Worm (Caenorhabditis elegans) whole organism, L1 larva: Measurements from ENCODE around the gene F16B4.5.

Source experiments
- C04F5.9 ChIP-seq: sonication (generic microtip); optimal IDR thresholded peaks from 2 replicates; lab custom pipeline; 2016; ENCODE audit warnings: missing genetic modification characterization, missing compliant biosample characterization
- C16A3.4 ChIP-seq: fragments of 150-350 bp; optimal IDR thresholded peaks from 2 replicates; lab custom pipeline; 2014; ENCODE audit warnings: missing biosample characterization, missing genetic modification characterization
- C34B4.2 ChIP-seq: sonication (generic microtip); optimal IDR thresholded peaks from 2 replicates; lab custom pipeline; 2017; ENCODE audit warnings: mild to moderate bottlenecking, missing genetic modification characterization, missing compliant biosample characterization
- aha-1 ChIP-seq: fragments of 150-350 bp; optimal IDR thresholded peaks from 2 replicates; lab custom pipeline; 2014; ENCODE audit warnings: missing biosample characterization, missing genetic modification characterization
- ama-1 ChIP-seq: fragments of 150-350 bp; optimal IDR thresholded peaks from 2 replicates; lab custom pipeline; 2014
- blmp-1 ChIP-seq: fragments of 150-350 bp; optimal IDR thresholded peaks from 2 replicates; lab custom pipeline; 2014; ENCODE audit warnings: missing biosample characterization, missing genetic modification characterization
- ceh-63 ChIP-seq: fragments of 200-800 bp; sonication (Bioruptor generic); optimal IDR thresholded peaks from 2 replicates; lab custom pipeline; 2018; ENCODE audit warnings: mild to moderate bottlenecking, missing genetic modification characterization, missing compliant biosample characterization
- efl-1 ChIP-seq, 4 experiments: fragments of 150-350 bp; optimal IDR thresholded peaks in 3 of 4; peaks in 1 of 4; 1 replicate in 1 of 4; 2 replicates in 3 of 4; lab custom pipeline; 2014; ENCODE audit warnings: missing biosample characterization in 2 of 4, missing genetic modification characterization in 2 of 4, missing genetic modification reagents in 2 of 4
- egl-13 ChIP-seq: sonication (generic microtip); optimal IDR thresholded peaks from 2 replicates; lab custom pipeline; 2016; ENCODE audit warnings: missing genotype, missing genetic modification reagents, missing genetic modification characterization, missing compliant biosample characterization
- egl-27 ChIP-seq, 2 experiments: fragments of 150-350 bp in 1 of 2; sonication (generic microtip); optimal IDR thresholded peaks; 3 replicates each; lab custom pipeline; 2017 to 2018; ENCODE audit warnings: missing biosample characterization in 2 of 2, missing genetic modification characterization in 2 of 2, missing genetic modification reagents in 2 of 2
- elt-2 ChIP-seq: sonication (generic microtip); optimal IDR thresholded peaks from 2 replicates; lab custom pipeline; 2016; ENCODE audit warnings: missing genetic modification characterization, mild to moderate bottlenecking, inconsistent platforms, missing compliant biosample characterization, missing genetic modification reagents
- elt-3 ChIP-seq, 6 experiments: fragments of 150-350 bp in 1 of 6; sonication (generic microtip); optimal IDR thresholded peaks; 2 replicates each; lab custom pipeline; 2017 to 2018; ENCODE audit warnings: missing biosample characterization in 6 of 6, missing genetic modification characterization in 6 of 6, inconsistent platforms in 1 of 6
- ets-5 ChIP-seq: fragments of 200-800 bp; sonication (Bioruptor generic); IDR thresholded peaks from 2 replicates; pipeline ENCODE4 v1.3.6; 2022; ENCODE audit warnings: missing genetic modification characterization, missing compliant biosample characterization
- fkh-8 ChIP-seq: sonication (generic microtip); optimal IDR thresholded peaks from 2 replicates; lab custom pipeline; 2016; ENCODE audit warnings: mild to moderate bottlenecking, missing genetic modification characterization, missing compliant biosample characterization
- fos-1 ChIP-seq: fragments of 150-350 bp; optimal IDR thresholded peaks from 2 replicates; lab custom pipeline; 2014; ENCODE audit warnings: missing biosample characterization, missing genetic modification characterization
- hlh-17 ChIP-seq: fragments of 200-800 bp; sonication (Bioruptor generic); optimal IDR thresholded peaks from 2 replicates; lab custom pipeline; 2018; ENCODE audit warnings: missing genetic modification characterization, mild to moderate bottlenecking, missing compliant biosample characterization, moderate library complexity, borderline replicate concordance
- hpl-2 ChIP-seq: fragments of 150-350 bp; optimal IDR thresholded peaks from 2 replicates; lab custom pipeline; 2014; ENCODE audit warnings: missing biosample characterization, missing genetic modification reagents, missing genetic modification characterization
- lin-35 ChIP-seq, 2 experiments: fragments of 150-350 bp; optimal IDR thresholded peaks; 2 replicates each; lab custom pipeline; 2014; ENCODE audit warnings: missing biosample characterization in 2 of 2, missing genetic modification characterization in 2 of 2, missing genetic modification reagents in 2 of 2
- lin-39 ChIP-seq: fragments of 150-350 bp; optimal IDR thresholded peaks from 2 replicates; lab custom pipeline; 2014; ENCODE audit warnings: missing biosample characterization, missing genetic modification reagents, missing genetic modification characterization
- mab-9 ChIP-seq: fragments of 200-800 bp; sonication (Bioruptor generic); IDR thresholded peaks from 2 replicates; pipeline ENCODE4 v1.3.6; 2022; ENCODE audit warnings: missing genetic modification reagents, missing genetic modification characterization, missing compliant biosample characterization
- mdl-1 ChIP-seq, 2 experiments: fragments of 150-350 bp; optimal IDR thresholded peaks; 2 replicates each; lab custom pipeline; 2014 to 2017; ENCODE audit warnings: missing biosample characterization in 2 of 2, missing genetic modification characterization in 2 of 2, inconsistent platforms in 1 of 2
- mep-1 ChIP-seq: fragments of 150-350 bp; optimal IDR thresholded peaks from 2 replicates; lab custom pipeline; 2014; ENCODE audit warnings: missing biosample characterization, missing genetic modification characterization
- nhr-12 ChIP-seq: sonication (generic microtip); optimal IDR thresholded peaks from 2 replicates; lab custom pipeline; 2017; ENCODE audit warnings: missing biosample characterization, missing genetic modification characterization
- nhr-20 ChIP-seq: sonication (generic microtip); optimal IDR thresholded peaks from 2 replicates; lab custom pipeline; 2016; ENCODE audit warnings: mild to moderate bottlenecking, missing genetic modification characterization, missing compliant biosample characterization
- nhr-237 ChIP-seq: fragments of 150-350 bp; optimal IDR thresholded peaks from 2 replicates; lab custom pipeline; 2014; ENCODE audit warnings: missing biosample characterization, missing genetic modification characterization
- nhr-71 ChIP-seq: sonication (generic microtip); optimal IDR thresholded peaks from 2 replicates; lab custom pipeline; 2016; ENCODE audit warnings: mild to moderate bottlenecking, missing genetic modification characterization, moderate library complexity, missing compliant biosample characterization
- nhr-77 ChIP-seq: fragments of 150-350 bp; optimal IDR thresholded peaks from 2 replicates; lab custom pipeline; 2014; ENCODE audit warnings: missing biosample characterization, missing genetic modification characterization
- nhr-84 ChIP-seq: sonication (generic microtip); optimal IDR thresholded peaks from 2 replicates; lab custom pipeline; 2017; ENCODE audit warnings: missing biosample characterization, missing genetic modification characterization
- nhr-85 ChIP-seq: sonication (generic microtip); peaks from one replicate; lab custom pipeline; 2016; ENCODE audit warnings: missing genetic modification characterization, inconsistent platforms, missing compliant biosample characterization
- nhr-90 ChIP-seq: sonication (generic microtip); optimal IDR thresholded peaks from 2 replicates; lab custom pipeline; 2016; ENCODE audit warnings: mild to moderate bottlenecking, missing genetic modification characterization, missing compliant biosample characterization; ENCODE audit not compliant: poor library complexity
- snu-23 ChIP-seq: sonication (generic microtip); optimal IDR thresholded peaks from 2 replicates; lab custom pipeline; 2016; ENCODE audit warnings: missing genetic modification characterization, missing compliant biosample characterization
- tbx-2 ChIP-seq: sonication (generic microtip); optimal IDR thresholded peaks from 2 replicates; lab custom pipeline; 2016; ENCODE audit warnings: missing genetic modification characterization, missing compliant biosample characterization
- unc-62 ChIP-seq: fragments of 150-350 bp; optimal IDR thresholded peaks from 2 replicates; lab custom pipeline; 2014; ENCODE audit warnings: missing biosample characterization, missing genetic modification reagents, missing genetic modification characterization
- xbp-1 ChIP-seq: sonication (generic microtip); optimal IDR thresholded peaks from 2 replicates; lab custom pipeline; 2016; ENCODE audit warnings: missing genetic modification characterization, missing compliant biosample characterization

F16B4.5 gene

ce11 chrV:1607790-1608189 is 19.6 kb downstream of the F16B4.5 start, which contains the start of gene nhr-178:
nhr-178 (minus strand) TSS chrV:1607953.
- TF ChIP-seq nhr-77 (tag; lab: Kevin White, UChicago) (peak; percentile 74), elt-2 (peak; percentile 76), unc-62 (no peak), elt-3 (tag; optimal IDR thresholded peaks at IDR 0.05; lab: Kevin White, UChicago) (peak in 3 of 6 experiments; percentile 10 to 65 (median 46)), snu-23 (GFP tag; lab: Kevin White, UChicago) (peak; percentile 33), egl-27 (tag; optimal IDR thresholded peaks at IDR 0.05; lab: Kevin White, UChicago) (no peak), mab-9 (GFP tag; lab: Robert Waterston, UW) (no peak), egl-13 (tag; lab: Kevin White, UChicago) (no peak), nhr-71 (tag; lab: Kevin White, UChicago) (peak; percentile 62), mdl-1 (tag; optimal IDR thresholded peaks at IDR 0.05; lab: Kevin White, UChicago) (peak in 1 of 2 experiments; percentile 61), nhr-90 (tag; lab: Kevin White, UChicago) (peak; percentile 52), fos-1 (tag; lab: Kevin White, UChicago) (no peak), nhr-20 (tag; lab: Kevin White, UChicago) (peak; percentile 68), blmp-1 (tag; lab: Kevin White, UChicago) (peak; percentile 18), lin-35 (GFP tag; optimal IDR thresholded peaks at IDR 0.05; lab: Kevin White, UChicago) (peak in 1 of 2 experiments; percentile 46), efl-1 (optimal IDR thresholded peaks at IDR 0.05; lab: Kevin White, UChicago) (no peak), efl-1 (GFP tag; optimal IDR thresholded peaks at IDR 0.05 in 1 of 2; lab: Kevin White, UChicago) (peak in 1 of 2 experiments; percentile 82), C34B4.2 (tag; lab: Kevin White, UChicago) (no peak), nhr-85 (tag; lab: Kevin White, UChicago) (peak; percentile 68), lin-39 (tag; lab: Kevin White, UChicago) (no peak)

- TF ChIP-seq xbp-1, result no peak
- TF ChIP-seq fkh-8 (tag; lab: Kevin White, UChicago), result no peak
- TF ChIP-seq nhr-85 (tag; lab: Kevin White, UChicago), result peak; percentile 66
- TF ChIP-seq snu-23 (GFP tag; lab: Kevin White, UChicago), result peak; percentile 19
- TF ChIP-seq hlh-17 (GFP tag; lab: Kevin White, UChicago), result no peak
- TF ChIP-seq tbx-2 (tag; lab: Kevin White, UChicago), result no peak
- TF ChIP-seq lin-35 (GFP tag; optimal IDR thresholded peaks at IDR 0.05; lab: Kevin White, UChicago), result peak in 1 of 2 experiments; percentile 1
- TF ChIP-seq elt-2, result peak; percentile 45
- peak; percentile 10 for TF ChIP-seq nhr-90 (tag; lab: Kevin White, UChicago)
- TF ChIP-seq blmp-1 (tag; lab: Kevin White, UChicago), result peak; percentile 28
- TF ChIP-seq mep-1, result no peak
Observed at ce11 chrV:1610097-1610496, 21.9 kb downstream of the F16B4.5 start, which contains the start of gene nhr-177. nhr-177 (plus strand) TSS chrV:1610263.

ce11 chrV:1611570-1611969 is 23.3 kb downstream of the F16B4.5 start:
- TF ChIP-seq ceh-63 (GFP tag; lab: Kevin White, UChicago) (no peak), lin-39 (tag; lab: Kevin White, UChicago) (no peak), ets-5 (no peak), nhr-12 (no peak), blmp-1 (tag; lab: Kevin White, UChicago) (no peak), ama-1 (lab: Kevin White, UChicago) (no peak), C34B4.2 (tag; lab: Kevin White, UChicago) (no peak), C16A3.4 (tag; lab: Kevin White, UChicago) (no peak), nhr-237 (no peak), hpl-2 (no peak), C04F5.9 (tag; lab: Kevin White, UChicago) (no peak), nhr-84 (tag; lab: Kevin White, UChicago) (no peak)
- TF ChIP-seq, all 84 proteins: peak for 0

- TF ChIP-seq nhr-20 (tag; lab: Kevin White, UChicago) (no peak), ama-1 (lab: Kevin White, UChicago) (no peak), aha-1 (no peak), C04F5.9 (tag; lab: Kevin White, UChicago) (no peak)
Observed at ce11 chrV:1614726-1615125, 26.5 kb downstream of the F16B4.5 start, which contains the start of gene srbc-41. srbc-41 (minus strand) TSS chrV:1614826.
